Fruit fly (Drosophila melanogaster): Measurements from ENCODE around the gene nerfin-1.

Gene nerfin-1

dm6 chr3L:904364-904763, 4.5 kb upstream of the nerfin-1 start:
- TF ChIP-seq fru (GFP tag; optimal IDR thresholded peaks at IDR 0.05) (peak; percentile 81), CG9705 (GFP tag; optimal IDR thresholded peaks at IDR 0.05) (peak; percentile 32), Myc (optimal IDR thresholded peaks at IDR 0.05) (no peak), usp (GFP tag; optimal IDR thresholded peaks at IDR 0.05) (no peak), rgr (GFP tag; optimal IDR thresholded peaks at IDR 0.05) (peak; percentile 76), CrebA (GFP tag; optimal IDR thresholded peaks at IDR 0.05; ENCODE audit: borderline replicate concordance) (no peak), sage (GFP tag; optimal IDR thresholded peaks at IDR 0.05) (no peak), Hnf4 (GFP tag; optimal IDR thresholded peaks at IDR 0.05) (peak; percentile 56), Hr78 (GFP tag; optimal IDR thresholded peaks at IDR 0.05) (no peak), Dif (GFP tag; optimal IDR thresholded peaks at IDR 0.05; ENCODE audit: partially characterized antibody) (no peak), dl (GFP tag; optimal IDR thresholded peaks at IDR 0.05; ENCODE audit: insufficient read depth in 1 of 2, partially characterized antibody in 2 of 2) (no peak), woc (GFP tag; optimal IDR thresholded peaks at IDR 0.05) (no peak), Vsx2 (GFP tag; optimal IDR thresholded peaks at IDR 0.05; ENCODE audit: partially characterized antibody) (no peak), Jra (GFP tag; optimal IDR thresholded peaks at IDR 0.05) (peak; percentile 35), pan (optimal IDR thresholded peaks at IDR 0.05) (no peak), Sp1 (GFP tag; optimal IDR thresholded peaks at IDR 0.05) (peak; percentile 76), dmrt93B (GFP tag; optimal IDR thresholded peaks at IDR 0.05) (peak; percentile 31), Abd-B (GFP tag; optimal IDR thresholded peaks at IDR 0.05) (no peak), tai (GFP tag; optimal IDR thresholded peaks at IDR 0.05) (peak; percentile 54), jim (GFP tag; optimal IDR thresholded peaks at IDR 0.05) (no peak), foxo (GFP tag; optimal IDR thresholded peaks at IDR 0.05) (peak in 1 of 2 experiments; percentile 73), Rel (GFP tag; optimal IDR thresholded peaks at IDR 0.05) (no peak), Rel (tag; optimal IDR thresholded peaks at IDR 0.05) (peak; percentile 36), lola (GFP tag; optimal IDR thresholded peaks at IDR 0.05) (no peak), OdsH (GFP tag; optimal IDR thresholded peaks at IDR 0.05) (peak; percentile 66), psq (GFP tag; optimal IDR thresholded peaks at IDR 0.05) (peak; percentile 49), brk (GFP tag; optimal IDR thresholded peaks at IDR 0.05) (peak; percentile 56), ey (GFP tag; optimal IDR thresholded peaks at IDR 0.05) (peak; percentile 71), N (GFP tag; optimal IDR thresholded peaks at IDR 0.05) (no peak), GATAd (GFP tag; optimal IDR thresholded peaks at IDR 0.05) (no peak), h (GFP tag; optimal IDR thresholded peaks at IDR 0.05) (peak; percentile 75), HLH106 (tag; optimal IDR thresholded peaks at IDR 0.05) (peak; percentile 75), Hr83 (GFP tag; optimal IDR thresholded peaks at IDR 0.05; ENCODE audit: poor library complexity, severe bottlenecking) (no peak), sv (GFP tag; optimal IDR thresholded peaks at IDR 0.05) (no peak), br (GFP tag; optimal IDR thresholded peaks at IDR 0.05) (peak; percentile 61)

dm6 chr3L:904991-905745, 3.7 kb upstream of the nerfin-1 start:
- TF ChIP-seq Hr78 (GFP tag; optimal IDR thresholded peaks at IDR 0.05): no peak
- peak; percentile 5 for TF ChIP-seq psq (GFP tag; optimal IDR thresholded peaks at IDR 0.05)
- TF ChIP-seq Hnf4 (GFP tag; optimal IDR thresholded peaks at IDR 0.05): peak; percentile 12
- TF ChIP-seq dl (GFP tag; optimal IDR thresholded peaks at IDR 0.05; ENCODE audit: insufficient read depth in 1 of 2, partially characterized antibody in 2 of 2): no peak
- TF ChIP-seq fru (GFP tag; optimal IDR thresholded peaks at IDR 0.05): peak; percentile 30
- TF ChIP-seq CG9705 (GFP tag; optimal IDR thresholded peaks at IDR 0.05): no peak
- TF ChIP-seq Vsx2 (GFP tag; optimal IDR thresholded peaks at IDR 0.05; ENCODE audit: partially characterized antibody): no peak
- no peak for TF ChIP-seq Dif (GFP tag; optimal IDR thresholded peaks at IDR 0.05; ENCODE audit: partially characterized antibody)
- no peak for TF ChIP-seq Abd-B (GFP tag; optimal IDR thresholded peaks at IDR 0.05)
- TF ChIP-seq sage (GFP tag; optimal IDR thresholded peaks at IDR 0.05): no peak
- peak; percentile 51 for TF ChIP-seq HLH106 (tag; optimal IDR thresholded peaks at IDR 0.05)
- no peak for TF ChIP-seq N (GFP tag; optimal IDR thresholded peaks at IDR 0.05)
- no peak for TF ChIP-seq pan (optimal IDR thresholded peaks at IDR 0.05)
- TF ChIP-seq OdsH (GFP tag; optimal IDR thresholded peaks at IDR 0.05): peak; percentile 4
- TF ChIP-seq usp (GFP tag; optimal IDR thresholded peaks at IDR 0.05): no peak
- TF ChIP-seq Hr83 (GFP tag; optimal IDR thresholded peaks at IDR 0.05; ENCODE audit: poor library complexity, severe bottlenecking): no peak
- TF ChIP-seq foxo (GFP tag; optimal IDR thresholded peaks at IDR 0.05): peak in 1 of 2 experiments; percentile 52
- no peak for TF ChIP-seq Rel (GFP tag; optimal IDR thresholded peaks at IDR 0.05)
- TF ChIP-seq Rel (tag; optimal IDR thresholded peaks at IDR 0.05): no peak
- no peak for TF ChIP-seq CrebA (GFP tag; optimal IDR thresholded peaks at IDR 0.05; ENCODE audit: borderline replicate concordance)
- no peak for TF ChIP-seq brk (GFP tag; optimal IDR thresholded peaks at IDR 0.05)
- TF ChIP-seq woc (GFP tag; optimal IDR thresholded peaks at IDR 0.05): peak; percentile 23
- TF ChIP-seq Myc (optimal IDR thresholded peaks at IDR 0.05): no peak
- peak; percentile 50 for TF ChIP-seq h (GFP tag; optimal IDR thresholded peaks at IDR 0.05)
- TF ChIP-seq rgr (GFP tag; optimal IDR thresholded peaks at IDR 0.05): peak; percentile 13
- TF ChIP-seq Sp1 (GFP tag; optimal IDR thresholded peaks at IDR 0.05): peak; percentile 44
- TF ChIP-seq br (GFP tag; optimal IDR thresholded peaks at IDR 0.05): no peak
- TF ChIP-seq dsf (GFP tag; optimal IDR thresholded peaks at IDR 0.05; ENCODE audit: borderline replicate concordance): no peak
- no peak for TF ChIP-seq ey (GFP tag; optimal IDR thresholded peaks at IDR 0.05)
- TF ChIP-seq jim (GFP tag; optimal IDR thresholded peaks at IDR 0.05): no peak
